Fruit fly (Drosophila melanogaster) whole organism, adult: Measurements from ENCODE around the gene CG14834.

ENCODE experiments used
- CG1620 ChIP-seq: fragments of 200-800 bp; sonication (Bioruptor generic); optimal IDR thresholded peaks from 2 replicates; lab custom pipeline; 2016; ENCODE audit warnings: missing biosample characterization, missing genetic modification characterization
- CG33017 ChIP-seq: fragments of 200-800 bp; sonication (Bioruptor generic); optimal IDR thresholded peaks from 2 replicates; lab custom pipeline; 2018; ENCODE audit warnings: missing biosample characterization, mild to moderate bottlenecking, missing genetic modification characterization, moderate library complexity
- CG5204 ChIP-seq: fragments of 200-800 bp; sonication (Bioruptor generic); optimal IDR thresholded peaks from 2 replicates; lab custom pipeline; 2016; ENCODE audit warnings: missing biosample characterization, missing genetic modification characterization
- Clk ChIP-seq: fragments of 200-800 bp; sonication (Bioruptor generic); optimal IDR thresholded peaks from 2 replicates; lab custom pipeline; 2017; ENCODE audit warnings: missing biosample characterization, missing genetic modification characterization
- Hr96 ChIP-seq: fragments of 200-800 bp; sonication (Bioruptor generic); optimal IDR thresholded peaks from 2 replicates; lab custom pipeline; 2016; ENCODE audit warnings: missing biosample characterization, missing genetic modification characterization
- cnc ChIP-seq, 2 experiments: fragments of >200 bp; optimal IDR thresholded peaks; 2 replicates each; lab custom pipeline; 2017
- kay ChIP-seq: fragments of 200-800 bp; sonication (Bioruptor generic); peaks from one replicate; lab custom pipeline; 2016; ENCODE audit warnings: missing biosample characterization, missing genetic modification characterization, borderline replicate concordance
- pad ChIP-seq: fragments of 200-800 bp; sonication (Bioruptor generic); optimal IDR thresholded peaks from 3 replicates; lab custom pipeline; 2017; ENCODE audit warnings: missing biosample characterization, missing genetic modification characterization, mild to moderate bottlenecking, moderate library complexity, missing genetic modification reagents
- toe ChIP-seq: fragments of 200-800 bp; sonication (Bioruptor generic); optimal IDR thresholded peaks from 2 replicates; lab custom pipeline; 2016; ENCODE audit warnings: missing biosample characterization, missing genetic modification characterization

- TF ChIP-seq CG33017 (tag; lab: Kevin White, UChicago) = no peak
- peak; percentile 41 for TF ChIP-seq kay (GFP tag; lab: Kevin White, UChicago)
- no peak for TF ChIP-seq Clk (GFP tag; lab: Kevin White, UChicago)
- no peak for TF ChIP-seq CG5204 (GFP tag; lab: Kevin White, UChicago)
- no peak for TF ChIP-seq CG1620
- TF ChIP-seq cnc (optimal IDR thresholded peaks at IDR 0.05; lab: Kevin White, UChicago) = no peak
- TF ChIP-seq Hr96 (GFP tag; lab: Kevin White, UChicago) = no peak
- no peak for TF ChIP-seq toe (GFP tag; lab: Kevin White, UChicago)
- no peak for TF ChIP-seq pad (GFP tag; lab: Kevin White, UChicago)
These were observed 22.0 kb upstream of the CG14834 start, which contains the start of gene Sh3beta for dm6 chr3L:7368934-7369333.
